Worm (Caenorhabditis elegans): ENCODE measurements around the gene str-93.

DNA sequence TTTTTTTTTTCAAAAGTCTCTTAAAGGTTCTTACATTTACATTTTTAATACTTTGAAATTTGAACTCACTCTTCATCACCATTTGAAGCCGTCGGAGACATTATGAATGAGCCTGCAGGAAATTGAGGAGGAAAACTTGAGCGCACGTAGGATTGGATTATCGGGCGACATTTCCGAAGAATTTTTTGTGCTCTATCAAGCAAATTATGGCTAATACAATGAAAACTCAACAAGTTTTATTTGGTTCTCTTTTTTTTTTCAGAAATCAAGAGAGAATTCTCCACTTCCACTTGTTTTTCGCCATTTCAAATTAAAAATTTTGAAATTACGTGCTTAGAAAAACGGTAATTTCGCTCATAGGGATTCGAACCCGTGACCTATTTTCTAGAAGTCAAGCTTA lies 5.6 kb downstream of the str-93 start, which contains the start of gene F59A1.12:
- TF ChIP-seq ceh-83 (GFP tag; optimal IDR thresholded peaks at IDR 0.05) = no peak
- no peak for TF ChIP-seq zip-8 (tag; optimal IDR thresholded peaks at IDR 0.05)
- no peak for TF ChIP-seq unc-62 (GFP tag; optimal IDR thresholded peaks at IDR 0.05)
- no peak for TF ChIP-seq snpc-4 (tag; optimal IDR thresholded peaks at IDR 0.05)
- no peak for TF ChIP-seq hlh-1 (tag; optimal IDR thresholded peaks at IDR 0.05)
- no peak for TF ChIP-seq elt-1 (tag; optimal IDR thresholded peaks at IDR 0.05; ENCODE audit: borderline replicate concordance, insufficient read depth)
- no peak for TF ChIP-seq lin-32 (GFP tag; optimal IDR thresholded peaks at IDR 0.05)
- TF ChIP-seq ztf-11 (tag; optimal IDR thresholded peaks at IDR 0.05) = no peak
- TF ChIP-seq mab-5 (tag; optimal IDR thresholded peaks at IDR 0.05) = no peak

All from whole organism, mixed stage, embryonic.